Worm (Caenorhabditis elegans) whole organism, L4 larva: ENCODE results near the gene F47G3.1.

Experiments
- D1046.2 ChIP-seq: fragments of 200-800 bp; sonication (Bioruptor generic); IDR thresholded peaks from 2 replicates; pipeline ENCODE4 v1.3.6; 2022; ENCODE audit warnings: missing genetic modification characterization, missing compliant biosample characterization
- F44E2.7 ChIP-seq: fragments of 200-800 bp; sonication (Bioruptor generic); IDR thresholded peaks from 2 replicates; pipeline ENCODE4 v2.1.2; 2022; ENCODE audit warnings: missing genetic modification characterization, missing compliant biosample characterization
- T26A8.4 ChIP-seq: fragments of 200-800 bp; sonication (Bioruptor generic); IDR thresholded peaks from 2 replicates; pipeline ENCODE4 v1.3.6; 2022; ENCODE audit warnings: missing genetic modification characterization, missing compliant biosample characterization
- Y75B8A.6 ChIP-seq: fragments of 200-800 bp; sonication (Bioruptor generic); IDR thresholded peaks from 2 replicates; pipeline ENCODE4 v1.3.6; 2022; ENCODE audit warnings: missing genetic modification reagents, missing genetic modification characterization, missing compliant biosample characterization
- ZK337.2 ChIP-seq: fragments of 200-800 bp; sonication (Bioruptor generic); IDR thresholded peaks from 2 replicates; pipeline ENCODE4 v1.3.6; 2022; ENCODE audit warnings: missing genetic modification reagents, missing genetic modification characterization, missing compliant biosample characterization
- aha-1 ChIP-seq: fragments of 150-350 bp; peaks from one replicate; lab custom pipeline; 2014; ENCODE audit warnings: missing biosample characterization, missing genetic modification characterization
- attf-4 ChIP-seq: sonication (generic microtip); optimal IDR thresholded peaks from 3 replicates; lab custom pipeline; 2017; ENCODE audit warnings: missing biosample characterization, missing genetic modification characterization
- ceh-20 ChIP-seq: fragments of 200-800 bp; sonication (Bioruptor generic); IDR thresholded peaks from 2 replicates; pipeline ENCODE4 v1.3.6; 2022; ENCODE audit warnings: missing genetic modification reagents, missing genetic modification characterization, missing compliant biosample characterization
- ceh-28 ChIP-seq: fragments of 150-350 bp; optimal IDR thresholded peaks from 2 replicates; lab custom pipeline; 2014; ENCODE audit warnings: missing biosample characterization, missing genetic modification reagents, missing genetic modification characterization
- ceh-32 ChIP-seq: sonication (generic microtip); optimal IDR thresholded peaks from 2 replicates; lab custom pipeline; 2016; ENCODE audit warnings: mild to moderate bottlenecking, missing genetic modification characterization, missing compliant biosample characterization; ENCODE audit not compliant: poor library complexity
- ceh-82 ChIP-seq: sonication (generic microtip); optimal IDR thresholded peaks from 2 replicates; lab custom pipeline; 2017; ENCODE audit warnings: missing biosample characterization, missing genetic modification characterization
- daf-16 ChIP-seq, 3 experiments: sonication (generic microtip); optimal IDR thresholded peaks; 2 replicates each; lab custom pipeline; 2016 to 2017; ENCODE audit warnings: missing genetic modification characterization in 3 of 3, missing genetic modification reagents in 3 of 3, mild to moderate bottlenecking in 2 of 3, missing compliant biosample characterization in 2 of 3, missing biosample characterization in 1 of 3, moderate library complexity in 1 of 3
- daf-8 ChIP-seq: fragments of 200-800 bp; sonication (Bioruptor generic); IDR thresholded peaks from 2 replicates; pipeline ENCODE4 v1.3.6; 2022; ENCODE audit warnings: missing genetic modification characterization, missing compliant biosample characterization
- dmd-6 ChIP-seq: fragments of 200-800 bp; sonication (Bioruptor generic); IDR thresholded peaks from 2 replicates; pipeline ENCODE4 v1.3.6; 2022; ENCODE audit warnings: missing genetic modification reagents, missing genetic modification characterization, missing compliant biosample characterization
- dve-1 ChIP-seq: sonication (generic microtip); optimal IDR thresholded peaks from 2 replicates; lab custom pipeline; 2017; ENCODE audit warnings: antibody characterized with exemption, mild to moderate bottlenecking, missing genetic modification characterization, missing compliant biosample characterization; ENCODE audit not compliant: insufficient read depth
- egl-27 ChIP-seq: sonication (generic microtip); optimal IDR thresholded peaks from 3 replicates; lab custom pipeline; 2017; ENCODE audit warnings: missing biosample characterization, missing genetic modification reagents, missing genetic modification characterization
- fkh-10 ChIP-seq: fragments of 150-350 bp; optimal IDR thresholded peaks from 2 replicates; lab custom pipeline; 2014; ENCODE audit warnings: missing biosample characterization, missing genetic modification reagents, missing genetic modification characterization
- gei-8 ChIP-seq: fragments of 200-800 bp; sonication (Bioruptor generic); optimal IDR thresholded peaks from 2 replicates; lab custom pipeline; 2018; ENCODE audit warnings: mild to moderate bottlenecking, missing genetic modification characterization, missing compliant biosample characterization
- hif-1 ChIP-seq, 2 experiments: sonication (generic microtip); optimal IDR thresholded peaks; 2 replicates each; lab custom pipeline; 2016 to 2017; ENCODE audit warnings: missing compliant biosample characterization in 2 of 2, missing genetic modification characterization in 2 of 2, missing genetic modification reagents in 2 of 2, missing genotype in 2 of 2, mild to moderate bottlenecking in 1 of 2
- lin-15B ChIP-seq: fragments of 150-350 bp; sonication (generic microtip); optimal IDR thresholded peaks from 3 replicates; lab custom pipeline; 2014; ENCODE audit warnings: missing biosample characterization, missing genetic modification characterization
- lin-39 ChIP-seq: fragments of 150-350 bp; optimal IDR thresholded peaks from 2 replicates; lab custom pipeline; 2014; ENCODE audit warnings: missing biosample characterization, missing genetic modification reagents, missing genetic modification characterization
- lir-3 ChIP-seq: sonication (generic microtip); optimal IDR thresholded peaks from 2 replicates; lab custom pipeline; 2016; ENCODE audit warnings: mild to moderate bottlenecking, missing genetic modification characterization, missing compliant biosample characterization
- lsy-2 ChIP-seq, 2 experiments: fragments of 150-350 bp in 1 of 2; sonication (generic microtip) in 1 of 2; optimal IDR thresholded peaks; 2 replicates each; lab custom pipeline; 2014 to 2017; ENCODE audit warnings: missing biosample characterization in 2 of 2, missing genetic modification characterization in 2 of 2
- mdt-29 ChIP-seq: fragments of 200-800 bp; sonication (Bioruptor generic); IDR thresholded peaks from 2 replicates; pipeline ENCODE4 v1.3.6; 2022; ENCODE audit warnings: missing genetic modification reagents, missing genetic modification characterization, missing compliant biosample characterization
- nhr-10 ChIP-seq: fragments of 150-350 bp; optimal IDR thresholded peaks from 2 replicates; lab custom pipeline; 2014; ENCODE audit warnings: missing biosample characterization, missing genetic modification characterization
- nhr-111 ChIP-seq: fragments of 200-800 bp; sonication (Bioruptor generic); optimal IDR thresholded peaks from 2 replicates; lab custom pipeline; 2018; ENCODE audit warnings: mild to moderate bottlenecking, missing genetic modification characterization, missing compliant biosample characterization
- pha-4 ChIP-seq, 2 experiments: fragments of 150-350 bp in 1 of 2; fragments of 200-800 bp in 1 of 2; sonication (Bioruptor generic) in 1 of 2; IDR thresholded peaks in 1 of 2; optimal IDR thresholded peaks in 1 of 2; 2 replicates each; pipeline versions ENCODE4 v1.3.6 to Lab custom; 2014 to 2022; ENCODE audit warnings: missing genetic modification characterization in 2 of 2, missing genetic modification reagents in 2 of 2, missing biosample characterization in 1 of 2, missing compliant biosample characterization in 1 of 2
- sdz-12 ChIP-seq: fragments of 200-800 bp; sonication (Bioruptor generic); optimal IDR thresholded peaks from 2 replicates; lab custom pipeline; 2018; ENCODE audit warnings: mild to moderate bottlenecking, missing genetic modification characterization, missing compliant biosample characterization
- set-16 ChIP-seq: fragments of 200-800 bp; sonication (Bioruptor generic); IDR thresholded peaks from 2 replicates; pipeline ENCODE4 v1.3.6; 2022; ENCODE audit warnings: missing genetic modification reagents, missing genetic modification characterization, missing compliant biosample characterization
- snpc-1.2 ChIP-seq: fragments of 200-800 bp; sonication (Bioruptor generic); IDR thresholded peaks from 2 replicates; pipeline ENCODE4 v1.3.6; 2022; ENCODE audit warnings: missing genetic modification reagents, missing genetic modification characterization, missing compliant biosample characterization
- zfp-3 ChIP-seq: fragments of 200-800 bp; sonication (Bioruptor generic); conservative IDR thresholded peaks from 2 replicates; pipeline ENCODE4 v1.3.6; 2022; ENCODE audit warnings: missing genetic modification reagents, missing genetic modification characterization, missing compliant biosample characterization
- zip-2 ChIP-seq: fragments of 150-350 bp; optimal IDR thresholded peaks from 2 replicates; lab custom pipeline; 2014; ENCODE audit warnings: missing biosample characterization, missing genetic modification characterization
- ztf-11 ChIP-seq: fragments of 150-350 bp; optimal IDR thresholded peaks from 2 replicates; lab custom pipeline; 2014; ENCODE audit warnings: missing biosample characterization, missing genetic modification characterization

The F47G3.1 gene

DNA sequence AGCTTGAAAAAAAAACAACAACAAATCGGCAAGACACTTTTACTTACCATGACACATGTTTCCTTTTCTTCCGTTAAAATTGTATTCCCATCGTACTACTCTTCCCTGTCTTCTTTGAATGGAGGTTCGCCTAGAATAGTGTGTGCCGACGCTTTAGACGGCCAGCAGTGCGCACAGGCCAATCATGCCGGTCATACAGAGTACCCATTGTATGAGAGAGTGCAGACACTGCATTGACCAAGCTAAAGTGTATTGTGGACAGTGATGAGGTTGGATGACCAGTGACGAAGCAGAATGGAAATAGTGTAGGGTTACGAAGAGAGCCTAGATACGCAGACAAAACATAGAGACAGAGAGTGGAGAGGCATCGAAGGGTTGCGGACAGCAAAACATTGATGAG, 16.3 kb downstream of the F47G3.1 start, which contains the start of gene dhhc-9 (continued):
- no peak for TF ChIP-seq nhr-111 (GFP tag; lab: Kevin White, UChicago)
- no peak for TF ChIP-seq mdt-29
- TF ChIP-seq ceh-32 (tag; lab: Kevin White, UChicago), result no peak
- no peak for TF ChIP-seq attf-4 (tag; lab: Kevin White, UChicago)
- TF ChIP-seq ZK337.2 (GFP tag; lab: Robert Waterston, UW), result no peak
- no peak for TF ChIP-seq zfp-3 (GFP tag; lab: Robert Waterston, UW)
- no peak for TF ChIP-seq Y75B8A.6 (GFP tag; lab: Robert Waterston, UW)
- TF ChIP-seq dmd-6, result peak; percentile 40
- TF ChIP-seq set-16 (GFP tag; lab: Robert Waterston, UW), result no peak
- TF ChIP-seq lin-39 (tag; lab: Kevin White, UChicago), result no peak
- no peak for TF ChIP-seq D1046.2
- TF ChIP-seq zip-2, result peak; percentile 4
- no peak for TF ChIP-seq nhr-10 (tag; lab: Kevin White, UChicago)
- no peak for TF ChIP-seq daf-8
- TF ChIP-seq ceh-28, result no peak
- no peak for TF ChIP-seq lsy-2 (tag; optimal IDR thresholded peaks at IDR 0.05; lab: Kevin White, UChicago)
- no peak for TF ChIP-seq lin-15B (tag; lab: Kevin White, UChicago)
- no peak for TF ChIP-seq gei-8 (GFP tag; lab: Kevin White, UChicago)
- no peak for TF ChIP-seq F44E2.7 (GFP tag; lab: Robert Waterston, UW)
- TF ChIP-seq pha-4 (GFP tag; IDR thresholded peaks at IDR 0.05; lab: Robert Waterston, UW), result no peak
- no peak for TF ChIP-seq pha-4 (tag; optimal IDR thresholded peaks at IDR 0.05; lab: Kevin White, UChicago)
- no peak for TF ChIP-seq ztf-11 (tag; lab: Kevin White, UChicago)
- TF ChIP-seq aha-1 (tag; lab: Kevin White, UChicago), result no peak
- TF ChIP-seq hif-1 (tag; optimal IDR thresholded peaks at IDR 0.05; lab: Kevin White, UChicago), result no peak

DNA sequence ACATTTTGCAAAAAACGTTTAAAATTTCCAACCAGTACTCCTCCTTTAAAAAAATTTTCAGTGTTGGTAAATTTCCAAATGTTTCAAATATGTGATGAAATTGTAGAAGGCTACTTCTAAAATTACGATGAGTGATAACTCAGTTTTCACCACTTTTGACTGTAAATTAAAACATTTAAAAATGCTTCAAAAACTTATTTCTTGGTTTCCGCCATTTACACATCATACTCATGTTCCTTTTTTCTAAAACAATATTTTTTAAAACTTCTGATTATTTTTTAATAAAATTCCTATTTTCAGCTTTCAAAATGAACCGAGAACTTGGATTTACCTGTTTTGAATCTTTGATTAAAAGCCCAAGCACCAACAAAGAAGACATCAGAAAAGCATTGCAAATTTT, 18.2 kb downstream of the F47G3.1 start, which contains the start of gene C43H6.4:
TSS of gene C43H6.4 (plus strand) at position 301 of the 400 bp plus-strand sequence.
- no peak for TF ChIP-seq ceh-20
- TF ChIP-seq ztf-11 (tag; lab: Kevin White, UChicago), result no peak
- TF ChIP-seq egl-27 (tag; lab: Kevin White, UChicago), result no peak
- no peak for TF ChIP-seq ceh-82
- no peak for TF ChIP-seq lir-3 (tag; lab: Kevin White, UChicago)

DNA sequence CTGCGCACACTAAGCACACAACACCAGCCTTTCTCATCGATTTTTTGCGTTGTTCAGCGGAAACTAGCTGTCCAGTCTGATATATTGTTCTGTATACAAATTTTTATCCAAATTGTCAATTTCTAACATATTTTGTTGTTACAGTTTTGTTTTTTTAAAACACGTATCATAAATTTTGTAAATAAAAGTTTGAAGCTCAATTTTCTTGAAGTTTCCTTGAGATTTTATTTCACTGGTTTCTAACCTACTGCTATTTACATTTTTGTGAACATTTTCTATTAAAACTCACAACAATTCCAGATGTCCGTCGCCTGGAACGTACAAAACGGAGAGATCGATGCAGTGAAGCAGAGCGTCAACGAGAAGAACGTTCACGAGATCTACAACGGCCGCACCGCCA, 21.6 kb downstream of the F47G3.1 start, which contains the start of gene mtpn-1:
TSS of gene mtpn-1 (plus strand) at position 301 of the 400 bp plus-strand sequence.
- no peak for TF ChIP-seq fkh-10 (GFP tag; lab: Kevin White, UChicago)
- TF ChIP-seq lsy-2 (tag; optimal IDR thresholded peaks at IDR 0.05; lab: Kevin White, UChicago), result no peak
- peak; percentile 27 for TF ChIP-seq aha-1 (tag; lab: Kevin White, UChicago)

DNA sequence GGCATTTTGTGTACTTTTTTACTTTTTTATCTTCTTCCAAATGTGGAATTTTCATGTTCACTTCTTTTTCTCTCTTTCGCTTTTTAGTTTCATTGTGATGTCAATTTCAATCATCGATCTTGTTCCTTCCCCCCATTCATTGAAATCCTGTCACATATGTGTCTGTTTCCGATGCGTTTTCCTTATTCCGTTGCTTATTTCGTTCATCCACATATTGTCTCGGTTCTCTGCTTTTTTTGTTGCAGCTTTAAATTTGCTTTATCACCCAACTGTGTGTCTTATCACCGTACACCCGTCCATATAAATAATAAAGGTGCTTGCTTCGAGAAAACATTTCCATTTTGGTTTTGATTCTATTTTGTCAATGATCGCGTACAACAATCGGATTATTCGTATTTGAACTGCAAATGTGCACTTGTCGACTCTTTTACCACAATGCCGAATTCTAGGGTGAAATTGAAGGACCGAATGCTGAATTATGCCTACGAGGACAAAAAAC, 23.7 kb downstream of the F47G3.1 start, which contains the start of the genes C43H6.12 and trpp-12:
TSS of gene C43H6.12 (plus strand) at position 365 of the 499 bp plus-strand sequence.
TSS of gene trpp-12 (plus strand) at position 449 of the 499 bp plus-strand sequence.
- TF ChIP-seq T26A8.4 (GFP tag; lab: Robert Waterston, UW) (no peak), snpc-1.2 (GFP tag; lab: Robert Waterston, UW) (no peak), dmd-6 (peak; percentile 79), sdz-12 (GFP tag; lab: Kevin White, UChicago) (no peak), dve-1 (tag; lab: Kevin White, UChicago) (peak; percentile 27), daf-16 (GFP tag; optimal IDR thresholded peaks at IDR 0.05; lab: Kevin White, UChicago) (no peak), daf-16 (tag; optimal IDR thresholded peaks at IDR 0.05; lab: Kevin White, UChicago) (peak; percentile 6)
- TF ChIP-seq, all 104 proteins: peak for 3
